Worm (Caenorhabditis elegans) whole organism, midembryonic: ENCODE data around the gene F31E3.2.
A peak's percentile ranks its signal among the peaks of the same experiment; 100 is the strongest.

ENCODE experiments used
- T22C8.4 ChIP-seq: fragments of 200-800 bp; sonication (Bioruptor generic); IDR thresholded peaks from 2 replicates; pipeline ENCODE4 v1.3.6; 2022; ENCODE audit warnings: missing genetic modification characterization, missing compliant biosample characterization
- cog-1 ChIP-seq: sonication (generic microtip); optimal IDR thresholded peaks from 2 replicates; lab custom pipeline; 2016; ENCODE audit warnings: missing genetic modification characterization, missing compliant biosample characterization
- flt-1 ChIP-seq: fragments of 200-800 bp; sonication (Bioruptor generic); IDR thresholded peaks from 2 replicates; pipeline ENCODE4 v1.3.6; 2022; ENCODE audit warnings: missing genetic modification characterization, missing compliant biosample characterization
- klf-2 ChIP-seq: fragments of 200-800 bp; sonication (Bioruptor generic); conservative IDR thresholded peaks from 2 replicates; pipeline ENCODE4 v1.3.6; 2022; ENCODE audit warnings: missing genetic modification reagents, missing genetic modification characterization, missing compliant biosample characterization
- med-1 ChIP-seq: sonication (generic microtip); optimal IDR thresholded peaks from 2 replicates; lab custom pipeline; 2017; ENCODE audit warnings: missing genetic modification characterization, mild to moderate bottlenecking, missing compliant biosample characterization, antibody characterized with exemption, missing genetic modification reagents; ENCODE audit not compliant: insufficient read depth
- ref-1 ChIP-seq: fragments of 200-800 bp; sonication (Bioruptor generic); conservative IDR thresholded peaks from 2 replicates; pipeline ENCODE4 v1.3.6; 2022; ENCODE audit warnings: missing genetic modification reagents, missing genetic modification characterization, missing compliant biosample characterization
- tab-1 ChIP-seq: fragments of 200-800 bp; sonication (Bioruptor generic); IDR thresholded peaks from 2 replicates; pipeline ENCODE4 v1.3.6; 2022; ENCODE audit warnings: missing genetic modification characterization, missing compliant biosample characterization
- ztf-23 ChIP-seq: fragments of 200-800 bp; sonication (Bioruptor generic); IDR thresholded peaks from 2 replicates; pipeline ENCODE4 v1.3.6; 2022; ENCODE audit warnings: missing genetic modification reagents, missing genetic modification characterization, missing compliant biosample characterization
- ztf-29 ChIP-seq: fragments of 200-800 bp; sonication (Bioruptor generic); IDR thresholded peaks from 2 replicates; pipeline ENCODE4 v1.3.6; 2022; ENCODE audit warnings: missing genetic modification reagents, missing genetic modification characterization, missing compliant biosample characterization

The F31E3.2 gene

DNA sequence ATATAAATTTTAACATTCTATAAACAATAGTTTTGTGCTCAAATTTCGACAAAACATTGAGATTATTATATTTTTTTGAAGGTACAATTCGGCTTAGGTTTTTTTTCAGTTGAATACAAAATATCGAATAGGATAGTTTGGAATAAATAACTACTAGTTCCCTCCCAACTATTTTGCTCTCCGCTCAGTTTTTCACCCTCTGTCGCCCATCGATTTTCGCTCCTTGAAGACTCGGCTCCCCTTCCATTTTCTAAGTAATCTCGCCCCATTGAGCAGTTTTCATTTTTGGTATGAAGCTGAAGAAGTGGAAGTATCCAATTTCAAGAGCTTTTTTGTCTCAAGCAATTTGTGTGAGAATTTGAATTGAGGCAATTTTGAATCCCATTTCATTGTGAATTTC, at the start of gene F31E3.2:
Gene F31E3.2 (plus strand): TSS at position 301 of the 400 bp plus-strand sequence.
- no peak for TF ChIP-seq cog-1 (tag; lab: Kevin White, UChicago)
- no peak for TF ChIP-seq med-1
- no peak for TF ChIP-seq flt-1 (GFP tag; lab: Robert Waterston, UW)
- TF ChIP-seq T22C8.4 (GFP tag; lab: Robert Waterston, UW): no peak

- TF ChIP-seq ref-1: no peak
- TF ChIP-seq med-1: no peak
- TF ChIP-seq ztf-29 (GFP tag; lab: Robert Waterston, UW): no peak
- no peak for TF ChIP-seq klf-2
- TF ChIP-seq T22C8.4 (GFP tag; lab: Robert Waterston, UW): peak; percentile 25; the same call in 1 of the 2 replicates
- TF ChIP-seq flt-1 (GFP tag; lab: Robert Waterston, UW): no peak
- TF ChIP-seq tab-1: no peak
- no peak for TF ChIP-seq ztf-23 (GFP tag; lab: Robert Waterston, UW)
Observed at ce11 chrIII:6928725-6929124, 45.1 kb upstream of the F31E3.2 start, which contains the start of gene flap-1. Gene flap-1, minus strand, starts transcription at chrIII:6928825.

DNA sequence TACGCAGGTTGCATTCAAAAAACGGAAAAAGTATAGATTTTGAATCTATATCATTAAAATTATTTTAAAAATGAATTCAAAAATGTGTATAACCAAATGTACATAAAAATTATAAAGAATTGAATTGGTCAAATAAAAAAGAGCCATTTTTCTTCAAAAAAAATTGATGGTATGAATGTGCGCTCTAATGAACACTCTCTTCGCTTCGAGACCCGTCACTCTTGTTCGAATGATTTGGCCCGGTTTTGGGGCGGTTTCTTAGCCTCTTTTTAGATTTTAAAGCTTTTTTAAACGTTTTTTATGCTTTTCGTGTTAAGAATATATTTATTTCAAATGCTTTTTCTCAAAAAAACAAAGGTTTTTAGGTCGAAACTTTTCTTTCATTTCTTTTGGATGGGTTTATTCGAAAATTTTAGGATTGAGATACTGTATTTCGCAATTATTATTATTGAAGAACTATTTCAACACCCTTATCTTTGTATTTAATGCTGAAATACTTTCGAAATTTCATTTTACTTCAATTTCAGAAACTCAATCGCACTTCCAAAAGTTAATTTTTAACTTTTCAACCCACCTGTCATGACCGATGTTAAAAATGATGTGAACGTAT, 44.1 kb upstream of the F31E3.2 start, which contains the start of gene inf-1:
Gene inf-1 (plus strand): TSS at position 577 of the 610 bp plus-strand sequence.
- no peak for TF ChIP-seq T22C8.4 (GFP tag; lab: Robert Waterston, UW)

DNA sequence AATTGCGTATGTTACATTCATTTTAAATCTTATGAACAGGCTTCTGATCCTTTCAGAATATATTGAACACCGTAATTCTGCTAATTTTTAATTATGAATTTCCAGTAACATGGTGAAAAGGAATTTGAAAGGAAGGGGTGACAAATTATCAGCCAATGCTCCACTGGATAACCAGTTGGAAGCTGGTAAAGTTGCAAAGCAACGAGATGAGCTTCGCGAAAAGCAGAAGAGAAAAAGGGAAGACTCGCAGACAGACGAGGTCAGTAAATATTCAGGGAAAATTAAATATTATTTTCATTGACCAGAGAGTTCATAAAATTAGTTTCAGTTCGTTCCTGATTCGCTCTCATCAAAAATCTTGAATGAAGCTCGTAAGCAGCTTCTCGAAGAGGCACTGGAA, 41.9 kb upstream of the F31E3.2 start, which contains the start of gene byn-1:
Gene byn-1 (plus strand): TSS at position 106 of the 400 bp plus-strand sequence.
- TF ChIP-seq ztf-29 (GFP tag; lab: Robert Waterston, UW) (no peak), ztf-23 (GFP tag; lab: Robert Waterston, UW) (no peak), tab-1 (no peak)

DNA sequence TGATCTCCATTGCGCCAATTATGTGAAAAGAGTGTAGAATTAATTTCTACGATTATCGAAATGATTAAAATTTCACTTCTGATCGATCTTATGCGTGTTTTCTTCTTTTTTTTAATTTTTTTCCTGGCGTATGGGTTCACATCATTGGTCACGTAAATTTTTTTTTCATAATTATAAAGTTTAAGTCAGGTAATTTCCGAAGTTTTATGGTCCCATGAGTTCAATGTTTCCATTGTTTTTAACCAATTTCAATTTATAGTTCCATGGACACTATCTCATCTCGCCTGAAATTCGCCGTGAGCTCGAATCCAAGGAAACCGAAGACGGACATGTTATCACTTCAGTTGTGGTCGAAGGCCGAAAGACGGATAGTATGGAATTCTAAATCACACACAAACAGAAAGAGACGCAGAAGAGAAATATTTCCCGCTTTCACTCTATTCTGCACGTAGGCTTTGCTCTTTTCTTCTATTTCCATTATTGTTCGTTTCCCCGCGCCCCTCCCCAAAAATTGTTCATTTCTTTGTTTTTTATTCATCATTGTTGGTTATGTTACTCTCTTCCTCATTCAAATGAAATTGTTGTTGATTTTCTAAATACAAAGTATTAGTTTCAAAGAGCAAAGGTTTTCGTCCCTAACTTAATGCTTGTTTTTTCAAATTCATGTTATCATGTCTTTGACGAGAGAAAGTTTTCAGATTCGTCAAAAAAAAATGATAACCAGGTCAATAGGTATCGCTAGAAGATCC, 38.3 kb upstream of the F31E3.2 start, which contains the start of the genes F57B9.8 and coq-2:
Gene F57B9.8 (minus strand): TSS at position 51 of the 749 bp plus-strand sequence.
Gene coq-2 (plus strand): TSS at position 699 of the 749 bp plus-strand sequence.
- TF ChIP-seq tab-1 (no peak), ztf-29 (GFP tag; lab: Robert Waterston, UW) (no peak), cog-1 (tag; lab: Kevin White, UChicago) (no peak), klf-2 (no peak), ztf-23 (GFP tag; lab: Robert Waterston, UW) (no peak), med-1 (no peak), T22C8.4 (GFP tag; lab: Robert Waterston, UW) (no peak), flt-1 (GFP tag; lab: Robert Waterston, UW) (no peak), ref-1 (no peak)

DNA sequence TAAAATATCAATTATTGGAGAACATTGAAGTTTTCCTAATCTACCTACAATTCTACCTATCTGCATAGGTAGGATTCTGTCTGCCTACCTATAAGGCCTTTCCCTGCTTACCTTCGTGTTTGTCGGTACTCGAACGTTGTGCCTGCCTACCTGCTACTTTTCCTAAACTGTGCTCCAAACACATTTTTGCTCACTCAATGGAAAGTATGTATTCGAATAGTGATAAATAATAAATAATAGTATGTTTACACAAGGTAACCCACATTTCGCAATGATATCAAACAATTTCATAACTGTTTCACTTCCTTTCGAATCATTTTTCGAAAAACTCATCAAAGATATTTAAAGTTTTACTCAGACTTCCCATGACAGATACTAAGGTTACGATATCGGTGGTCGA, 34.3 kb upstream of the F31E3.2 start, which contains the start of gene F57B9.3:
Gene F57B9.3 (plus strand): TSS at position 301 of the 400 bp plus-strand sequence.
- no peak for TF ChIP-seq ztf-23 (GFP tag; lab: Robert Waterston, UW)
- no peak for TF ChIP-seq ref-1
- no peak for TF ChIP-seq T22C8.4 (GFP tag; lab: Robert Waterston, UW)
- TF ChIP-seq ztf-29 (GFP tag; lab: Robert Waterston, UW): no peak
- no peak for TF ChIP-seq med-1
- TF ChIP-seq cog-1 (tag; lab: Kevin White, UChicago): no peak
- no peak for TF ChIP-seq tab-1
- no peak for TF ChIP-seq flt-1 (GFP tag; lab: Robert Waterston, UW)
- TF ChIP-seq klf-2: no peak

ce11 chrIII:6945319-6945718, 28.5 kb upstream of the F31E3.2 start:
- TF ChIP-seq T22C8.4 (GFP tag; lab: Robert Waterston, UW) (no peak), tab-1 (0 out of 2 replicates have a peak, but pooled peaks have one; percentile 46)

- no peak for TF ChIP-seq T22C8.4 (GFP tag; lab: Robert Waterston, UW)
- no peak for TF ChIP-seq ztf-23 (GFP tag; lab: Robert Waterston, UW)
- TF ChIP-seq flt-1 (GFP tag; lab: Robert Waterston, UW): no peak
- no peak for TF ChIP-seq cog-1 (tag; lab: Kevin White, UChicago)
- no peak for TF ChIP-seq med-1
- no peak for TF ChIP-seq ref-1
- TF ChIP-seq klf-2: no peak
- TF ChIP-seq ztf-29 (GFP tag; lab: Robert Waterston, UW): no peak
- TF ChIP-seq tab-1: no peak
Observed at ce11 chrIII:6945747-6946146, 28.0 kb upstream of the F31E3.2 start, which contains the start of gene abu-13. Gene abu-13, minus strand, starts transcription at chrIII:6945898.

ce11 chrIII:6946382-6946781, 27.4 kb upstream of the F31E3.2 start, which contains the start of gene let-711:
Gene let-711, plus strand, starts transcription at chrIII:6946718.
- TF ChIP-seq flt-1 (GFP tag; lab: Robert Waterston, UW) (no peak), cog-1 (tag; lab: Kevin White, UChicago) (no peak), ztf-29 (GFP tag; lab: Robert Waterston, UW) (no peak), klf-2 (no peak), ztf-23 (GFP tag; lab: Robert Waterston, UW) (no peak), med-1 (no peak), tab-1 (no peak), ref-1 (no peak), T22C8.4 (GFP tag; lab: Robert Waterston, UW) (no peak)

ce11 chrIII:6947896-6948295, 25.9 kb upstream of the F31E3.2 start:
- TF ChIP-seq ztf-23 (GFP tag; lab: Robert Waterston, UW) (no peak), cog-1 (tag; lab: Kevin White, UChicago) (peak; percentile 44)
